Fruit fly (Drosophila melanogaster): Measurements from ENCODE around the gene CG13731.

Gene CG13731

dm6 chr3L:17419103-17419741 is 30.5 kb upstream of the CG13731 start:
- TF ChIP-seq toe (GFP tag; optimal IDR thresholded peaks at IDR 0.05) (no peak), CG12768 (GFP tag; optimal IDR thresholded peaks at IDR 0.05) (peak; percentile 56), Hr96 (GFP tag; optimal IDR thresholded peaks at IDR 0.05) (no peak), tj (GFP tag; optimal IDR thresholded peaks at IDR 0.05) (peak; percentile 90), bab1 (GFP tag; optimal IDR thresholded peaks at IDR 0.05) (no peak), cnc (optimal IDR thresholded peaks at IDR 0.05) (no peak), CG5204 (GFP tag; optimal IDR thresholded peaks at IDR 0.05) (no peak), CG14711 (tag; optimal IDR thresholded peaks at IDR 0.05) (peak; percentile 18), ovo (GFP tag; optimal IDR thresholded peaks at IDR 0.05) (no peak), kay (GFP tag; ENCODE audit: borderline replicate concordance) (peak; percentile 76), CG33017 (tag; optimal IDR thresholded peaks at IDR 0.05) (peak; percentile 29), CG11617 (GFP tag; optimal IDR thresholded peaks at IDR 0.05) (peak; percentile 22), Crg-1 (GFP tag; optimal IDR thresholded peaks at IDR 0.05) (peak; percentile 46), CG7101 (tag; optimal IDR thresholded peaks at IDR 0.05) (peak; percentile 32), Clk (GFP tag; optimal IDR thresholded peaks at IDR 0.05) (no peak), cic (GFP tag; optimal IDR thresholded peaks at IDR 0.05) (peak; percentile 33), CG7045 (GFP tag; optimal IDR thresholded peaks at IDR 0.05) (peak; percentile 10), pad (GFP tag; optimal IDR thresholded peaks at IDR 0.05) (peak; percentile 27), Mnt (GFP tag; optimal IDR thresholded peaks at IDR 0.05) (no peak), CG1620 (GFP tag; optimal IDR thresholded peaks at IDR 0.05) (no peak)

dm6 chr3L:17415967-17416749 is 27.4 kb upstream of the CG13731 start:
- TF ChIP-seq Hr96 (GFP tag; optimal IDR thresholded peaks at IDR 0.05) = no peak
- TF ChIP-seq Mnt (GFP tag; optimal IDR thresholded peaks at IDR 0.05) = no peak
- no peak for TF ChIP-seq Crg-1 (GFP tag; optimal IDR thresholded peaks at IDR 0.05)
- TF ChIP-seq ovo (GFP tag; optimal IDR thresholded peaks at IDR 0.05) = no peak
- no peak for TF ChIP-seq CG5204 (GFP tag; optimal IDR thresholded peaks at IDR 0.05)
- TF ChIP-seq CG12768 (GFP tag; optimal IDR thresholded peaks at IDR 0.05) = no peak
- no peak for TF ChIP-seq pad (GFP tag; optimal IDR thresholded peaks at IDR 0.05)
- no peak for TF ChIP-seq Clk (GFP tag; optimal IDR thresholded peaks at IDR 0.05)
- TF ChIP-seq tj (GFP tag; optimal IDR thresholded peaks at IDR 0.05) = no peak
- TF ChIP-seq toe (GFP tag; optimal IDR thresholded peaks at IDR 0.05) = no peak
- no peak for TF ChIP-seq CG33017 (tag; optimal IDR thresholded peaks at IDR 0.05)
- no peak for TF ChIP-seq cnc (optimal IDR thresholded peaks at IDR 0.05)
- TF ChIP-seq CG14711 (tag; optimal IDR thresholded peaks at IDR 0.05) = no peak
- TF ChIP-seq cic (GFP tag; optimal IDR thresholded peaks at IDR 0.05) = no peak
- no peak for TF ChIP-seq bab1 (GFP tag; optimal IDR thresholded peaks at IDR 0.05)
- TF ChIP-seq kay (GFP tag; ENCODE audit: borderline replicate concordance) = no peak
- no peak for TF ChIP-seq CG1620 (GFP tag; optimal IDR thresholded peaks at IDR 0.05)
- no peak for TF ChIP-seq CG11617 (GFP tag; optimal IDR thresholded peaks at IDR 0.05)
- TF ChIP-seq CG7045 (GFP tag; optimal IDR thresholded peaks at IDR 0.05) = no peak

dm6 chr3L:17412146-17412545 is 23.4 kb upstream of the CG13731 start:
- TF ChIP-seq CG7101 (tag; optimal IDR thresholded peaks at IDR 0.05) = no peak
- no peak for TF ChIP-seq CG33017 (tag; optimal IDR thresholded peaks at IDR 0.05)
- no peak for TF ChIP-seq Crg-1 (GFP tag; optimal IDR thresholded peaks at IDR 0.05)
- no peak for TF ChIP-seq pad (GFP tag; optimal IDR thresholded peaks at IDR 0.05)
- TF ChIP-seq ovo (GFP tag; optimal IDR thresholded peaks at IDR 0.05) = no peak

dm6 chr3L:17411273-17411672 is 22.5 kb upstream of the CG13731 start:
- no peak for TF ChIP-seq Crg-1 (GFP tag; optimal IDR thresholded peaks at IDR 0.05)
- peak; percentile 54 for TF ChIP-seq tj (GFP tag; optimal IDR thresholded peaks at IDR 0.05)

- TF ChIP-seq ovo (GFP tag; optimal IDR thresholded peaks at IDR 0.05) (no peak), CG14711 (tag; optimal IDR thresholded peaks at IDR 0.05) (no peak), toe (GFP tag; optimal IDR thresholded peaks at IDR 0.05) (no peak), CG12768 (GFP tag; optimal IDR thresholded peaks at IDR 0.05) (no peak), Mnt (GFP tag; optimal IDR thresholded peaks at IDR 0.05) (no peak), Hr96 (GFP tag; optimal IDR thresholded peaks at IDR 0.05) (no peak), cnc (optimal IDR thresholded peaks at IDR 0.05) (no peak), tj (GFP tag; optimal IDR thresholded peaks at IDR 0.05) (no peak), CG7045 (GFP tag; optimal IDR thresholded peaks at IDR 0.05) (no peak), kay (GFP tag; ENCODE audit: borderline replicate concordance) (no peak), CG5204 (GFP tag; optimal IDR thresholded peaks at IDR 0.05) (no peak), cic (GFP tag; optimal IDR thresholded peaks at IDR 0.05) (no peak), CG1620 (GFP tag; optimal IDR thresholded peaks at IDR 0.05) (no peak), CG7101 (tag; optimal IDR thresholded peaks at IDR 0.05) (no peak)
Measured at dm6 chr3L:17407480-17408093, 18.8 kb upstream of the CG13731 start.

dm6 chr3L:17407073-17407472 is 18.3 kb upstream of the CG13731 start:
- TF ChIP-seq Hr96 (GFP tag; optimal IDR thresholded peaks at IDR 0.05) = no peak
- no peak for TF ChIP-seq bab1 (GFP tag; optimal IDR thresholded peaks at IDR 0.05)
- no peak for TF ChIP-seq cnc (optimal IDR thresholded peaks at IDR 0.05)
- TF ChIP-seq Clk (GFP tag; optimal IDR thresholded peaks at IDR 0.05) = no peak
- no peak for TF ChIP-seq tj (GFP tag; optimal IDR thresholded peaks at IDR 0.05)
- TF ChIP-seq CG5204 (GFP tag; optimal IDR thresholded peaks at IDR 0.05) = no peak
- no peak for TF ChIP-seq CG11617 (GFP tag; optimal IDR thresholded peaks at IDR 0.05)
- TF ChIP-seq kay (GFP tag; ENCODE audit: borderline replicate concordance) = no peak

Data from whole organism, adult.